Fruit fly (Drosophila melanogaster): Measurements from ENCODE around the gene fwd.

DNA sequence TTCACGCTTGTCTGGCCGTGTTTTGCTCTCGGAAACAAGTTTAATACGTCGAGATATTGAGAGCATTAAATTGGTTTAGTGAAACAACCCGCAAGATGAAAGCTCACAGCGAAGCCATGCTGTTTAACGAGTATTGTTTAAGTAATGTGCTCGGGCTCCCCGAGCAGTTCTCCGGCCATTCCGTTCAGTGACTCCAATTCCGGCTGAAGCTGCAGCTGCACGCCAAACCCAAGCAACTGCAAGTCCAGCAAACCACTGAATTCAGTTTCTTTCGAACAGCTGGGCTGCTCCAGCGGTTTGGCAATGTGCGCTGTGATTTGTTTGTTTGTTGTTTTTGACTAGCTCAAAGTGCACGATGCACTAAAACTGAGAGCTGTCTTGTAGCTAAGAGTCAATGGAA, 4.5 kb downstream of the fwd start:
- TF ChIP-seq toe (GFP tag; optimal IDR thresholded peaks at IDR 0.05) (no peak), CG12768 (GFP tag; optimal IDR thresholded peaks at IDR 0.05) (no peak), Hr96 (GFP tag; optimal IDR thresholded peaks at IDR 0.05) (no peak), CG14711 (tag; optimal IDR thresholded peaks at IDR 0.05) (no peak), CG11617 (GFP tag; optimal IDR thresholded peaks at IDR 0.05) (no peak), kay (GFP tag; ENCODE audit: borderline replicate concordance) (no peak), Clk (GFP tag; optimal IDR thresholded peaks at IDR 0.05) (no peak), CG7101 (tag; optimal IDR thresholded peaks at IDR 0.05) (no peak), Mnt (GFP tag; optimal IDR thresholded peaks at IDR 0.05) (no peak), tj (GFP tag; optimal IDR thresholded peaks at IDR 0.05) (no peak), cic (GFP tag; optimal IDR thresholded peaks at IDR 0.05) (no peak), cnc (optimal IDR thresholded peaks at IDR 0.05) (no peak)

Data from whole organism, adult.